In genomic region chr3L:4231401-4232014, dm6 we compare ENCODE assay signal across 4 fruit fly cellular contexts.
TF ChIP-seq lines count a peak whose summit lies in the region.

No protein-coding gene starts in this region.

- no peak for TF ChIP-seq CTCF in whole organism, embryonic (GFP tag; optimal IDR thresholded peaks at IDR 0.05; lab: Kevin White, UChicago)

TF ChIP-seq in whole organism, embryonic, 481 proteins besides CTCF, POLR2A, EP300 and RAD21 (continues in another document):
- TF ChIP-seq CG7987 (GFP tag; optimal IDR thresholded peaks at IDR 0.05; lab: Kevin White, UChicago) (no peak), Elba2 (GFP tag; optimal IDR thresholded peaks at IDR 0.05; lab: Kevin White, UChicago) (no peak), ci (GFP tag; IDR thresholded peaks at IDR 0.05; lab: Robert Waterston, UW) (0 out of 3 replicates have a peak, but pooled peaks have one; percentile 21), CG14014 (GFP tag; IDR thresholded peaks at IDR 0.05; lab: Robert Waterston, UW) (no peak), abd-A (tag; optimal IDR thresholded peaks at IDR 0.05; lab: Kevin White, UChicago) (peak; percentile 8), fu2 (GFP tag; optimal IDR thresholded peaks at IDR 0.05; lab: Kevin White, UChicago) (no peak), sug (tag; optimal IDR thresholded peaks at IDR 0.05; lab: Kevin White, UChicago) (peak; percentile 86), dm (GFP tag; optimal IDR thresholded peaks at IDR 0.05; lab: Kevin White, UChicago) (no peak), Dip2 (GFP tag; IDR thresholded peaks at IDR 0.05; lab: Robert Waterston, UW) (no peak), cg (GFP tag; optimal IDR thresholded peaks at IDR 0.05; lab: Kevin White, UChicago) (peak; percentile 36), Hr3 (GFP tag; optimal IDR thresholded peaks at IDR 0.05; lab: Kevin White, UChicago) (no peak), nmo (GFP tag; optimal IDR thresholded peaks at IDR 0.05; lab: Kevin White, UChicago) (no peak), HLH3B (GFP tag; IDR thresholded peaks at IDR 0.05; lab: Robert Waterston, UW) (0 out of 2 replicates have a peak, but pooled peaks have one; percentile 8), lola (GFP tag; optimal IDR thresholded peaks at IDR 0.05; lab: Kevin White, UChicago) (no peak), H15 (GFP tag; IDR thresholded peaks at IDR 0.05; lab: Robert Waterston, UW) (no peak), CG12071 (GFP tag; optimal IDR thresholded peaks at IDR 0.05; lab: Kevin White, UChicago) (no peak), lmd (GFP tag; IDR thresholded peaks at IDR 0.05; lab: Robert Waterston, UW) (no peak), CG18619 (GFP tag; optimal IDR thresholded peaks at IDR 0.05; lab: Kevin White, UChicago) (no peak), phol (tag; optimal IDR thresholded peaks at IDR 0.05; lab: Kevin White, UChicago) (no peak), unc-4 (GFP tag; IDR thresholded peaks at IDR 0.05; lab: Robert Waterston, UW; ENCODE audit: partially characterized antibody) (no peak), CG3163 (GFP tag; optimal IDR thresholded peaks at IDR 0.05; lab: Kevin White, UChicago) (no peak), ash1 (GFP tag; optimal IDR thresholded peaks at IDR 0.05; lab: Kevin White, UChicago) (no peak), klu (GFP tag; IDR thresholded peaks at IDR 0.05; lab: Robert Waterston, UW) (no peak)

TF ChIP-seq in whole organism, prepupa, 60 proteins besides CTCF, POLR2A, EP300 and RAD21:
- TF ChIP-seq pdm3 (GFP tag; optimal IDR thresholded peaks at IDR 0.05; lab: Kevin White, UChicago) (no peak), svp (GFP tag; lab: Kevin White, UChicago) (peak; percentile 96), Blimp-1 (GFP tag; optimal IDR thresholded peaks at IDR 0.05; lab: Kevin White, UChicago) (no peak), topi (GFP tag; optimal IDR thresholded peaks at IDR 0.05; lab: Kevin White, UChicago) (no peak)
TF ChIP-seq in whole organism, prepupa: peak in this region for 1.

TF ChIP-seq in whole organism, pupa, 21 proteins besides CTCF, POLR2A, EP300 and RAD21:
- TF ChIP-seq EcR (GFP tag; optimal IDR thresholded peaks at IDR 0.05; lab: Kevin White, UChicago) (peak; percentile 29), CG34367 (tag; optimal IDR thresholded peaks at IDR 0.05; lab: Kevin White, UChicago) (no peak), CG8301 (tag; optimal IDR thresholded peaks at IDR 0.05; lab: Kevin White, UChicago) (no peak)

TF ChIP-seq in whole organism, wandering third instar larva, 38 proteins besides CTCF, POLR2A, EP300 and RAD21:
- TF ChIP-seq woc (GFP tag; optimal IDR thresholded peaks at IDR 0.05; lab: Kevin White, UChicago) = no peak
- no peak for TF ChIP-seq Rel (GFP tag; optimal IDR thresholded peaks at IDR 0.05; lab: Kevin White, UChicago)
- peak; percentile 68 for TF ChIP-seq Rel (tag; optimal IDR thresholded peaks at IDR 0.05; lab: Kevin White, UChicago)
